Fruit fly (Drosophila melanogaster) whole organism, embryonic: ENCODE results near the gene CG12010.

Source experiments
- CG11560 ChIP-seq: fragments of 200-800 bp; sonication (Bioruptor generic); IDR thresholded peaks from 3 replicates; pipeline ENCODE4 v1.3.6; 2022; ENCODE audit warnings: missing biosample characterization, missing genetic modification characterization
- CG12155 ChIP-seq: fragments of 200-800 bp; sonication (Bioruptor generic); optimal IDR thresholded peaks from 3 replicates; lab custom pipeline; 2016; ENCODE audit warnings: missing biosample characterization, missing genetic modification characterization
- CG12219 ChIP-seq: fragments of 200-800 bp; sonication (Bioruptor generic); optimal IDR thresholded peaks from 3 replicates; lab custom pipeline; 2018; ENCODE audit warnings: missing biosample characterization, mild to moderate bottlenecking, missing genetic modification characterization
- CG12299 ChIP-seq: fragments of 200-800 bp; sonication (Bioruptor generic); optimal IDR thresholded peaks from 2 replicates; lab custom pipeline; 2018; ENCODE audit warnings: missing biosample characterization, mild to moderate bottlenecking, missing genetic modification characterization
- CG14441 ChIP-seq: fragments of 200-800 bp; sonication (Bioruptor generic); IDR thresholded peaks from 2 replicates; pipeline ENCODE4 v1.3.6; 2022; ENCODE audit warnings: missing biosample characterization, missing genetic modification characterization
- CG1603 ChIP-seq: fragments of 200-800 bp; sonication (Bioruptor generic); optimal IDR thresholded peaks from 2 replicates; lab custom pipeline; 2019; ENCODE audit warnings: missing biosample characterization, mild to moderate bottlenecking, missing genetic modification characterization, moderate library complexity
- CG2120 ChIP-seq: fragments of 200-800 bp; sonication (Bioruptor generic); optimal IDR thresholded peaks from 3 replicates; lab custom pipeline; 2016; ENCODE audit warnings: missing biosample characterization, missing genetic modification characterization
- CG2875 ChIP-seq: fragments of 200-800 bp; sonication (Bioruptor generic); optimal IDR thresholded peaks from 2 replicates; lab custom pipeline; 2017; ENCODE audit warnings: missing biosample characterization, mild to moderate bottlenecking, missing genetic modification characterization, missing genetic modification reagents
- CG31365 ChIP-seq: fragments of 200-800 bp; sonication (Bioruptor generic); optimal IDR thresholded peaks from 2 replicates; lab custom pipeline; 2018; ENCODE audit warnings: missing biosample characterization, mild to moderate bottlenecking, missing genetic modification characterization
- CG32772 ChIP-seq: fragments of 200-800 bp; sonication (Bioruptor generic); IDR thresholded peaks from 2 replicates; pipeline ENCODE4 v1.3.6; 2022; ENCODE audit warnings: missing biosample characterization, missing genetic modification characterization
- CG4404 ChIP-seq: fragments of 200-800 bp; sonication (Bioruptor generic); IDR thresholded peaks from 2 replicates; pipeline ENCODE4 v1.3.6; 2022; ENCODE audit warnings: missing biosample characterization, missing genetic modification characterization
- CG7556 ChIP-seq: fragments of 200-800 bp; sonication (Bioruptor generic); optimal IDR thresholded peaks from 2 replicates; lab custom pipeline; 2017; ENCODE audit warnings: missing biosample characterization, mild to moderate bottlenecking, missing genetic modification characterization
- CG7786 ChIP-seq: fragments of 200-800 bp; sonication (Bioruptor generic); optimal IDR thresholded peaks from 2 replicates; lab custom pipeline; 2016; ENCODE audit warnings: missing biosample characterization, missing genetic modification characterization
- CG9817 ChIP-seq: fragments of 200-800 bp; sonication (Bioruptor generic); optimal IDR thresholded peaks from 2 replicates; lab custom pipeline; 2018; ENCODE audit warnings: missing biosample characterization, mild to moderate bottlenecking, missing genetic modification characterization, moderate library complexity
- CHES-1-like ChIP-seq: fragments of 200-800 bp; sonication (Bioruptor generic); optimal IDR thresholded peaks from 2 replicates; lab custom pipeline; 2016; ENCODE audit warnings: missing biosample characterization, missing genetic modification characterization
- Camta ChIP-seq: fragments of 200-800 bp; sonication (Bioruptor generic); optimal IDR thresholded peaks from 2 replicates; lab custom pipeline; 2016; ENCODE audit warnings: missing biosample characterization, missing genetic modification characterization
- Deaf1 ChIP-seq: fragments of 200-800 bp; optimal IDR thresholded peaks from 3 replicates; lab custom pipeline; 2019; ENCODE audit warnings: missing biosample characterization, mild to moderate bottlenecking, missing genetic modification characterization, moderate library complexity
- Dref ChIP-seq: fragments of 200-800 bp; sonication (Bioruptor generic); IDR thresholded peaks from 2 replicates; pipeline ENCODE4 v1.3.6; 2022; ENCODE audit warnings: missing biosample characterization, missing genetic modification characterization
- Fer2 ChIP-seq: fragments of 200-800 bp; sonication (Bioruptor generic); optimal IDR thresholded peaks from 2 replicates; lab custom pipeline; 2018; ENCODE audit warnings: missing biosample characterization, mild to moderate bottlenecking, missing genetic modification characterization, moderate library complexity
- Fer3 ChIP-seq: fragments of 200-800 bp; sonication (Bioruptor generic); optimal IDR thresholded peaks from 2 replicates; lab custom pipeline; 2018; ENCODE audit warnings: missing biosample characterization, mild to moderate bottlenecking, missing genetic modification characterization, moderate library complexity
- Gsc ChIP-seq: fragments of 200-800 bp; sonication (Bioruptor generic); IDR thresholded peaks from 2 replicates; pipeline ENCODE4 v1.3.6; 2022; ENCODE audit warnings: missing biosample characterization, missing genetic modification characterization
- H15 ChIP-seq: fragments of 200-800 bp; sonication (Bioruptor generic); IDR thresholded peaks from 3 replicates; pipeline ENCODE4 v1.3.6; 2022; ENCODE audit warnings: missing biosample characterization, missing genetic modification characterization
- HHEX ChIP-seq: fragments of 200-800 bp; sonication (Bioruptor generic); optimal IDR thresholded peaks from 3 replicates; lab custom pipeline; 2017; ENCODE audit warnings: missing biosample characterization, mild to moderate bottlenecking, missing genetic modification characterization, missing genetic modification reagents
- MBD-R2 ChIP-seq: fragments of 200-800 bp; sonication (Bioruptor generic); IDR thresholded peaks from 2 replicates; pipeline ENCODE4 v1.3.6; 2022; ENCODE audit warnings: missing biosample characterization, missing genetic modification characterization
- Ptx1 ChIP-seq: fragments of 200-800 bp; sonication (Bioruptor generic); IDR thresholded peaks from 2 replicates; pipeline ENCODE4 v1.3.6; 2022; ENCODE audit warnings: missing biosample characterization, missing genetic modification characterization
- Scr ChIP-seq: fragments of 200-800 bp; sonication (Bioruptor generic); IDR thresholded peaks from 2 replicates; pipeline ENCODE4 v1.3.6; 2022; ENCODE audit warnings: missing biosample characterization, missing genetic modification characterization; ENCODE audit not compliant: partially characterized antibody
- Spps ChIP-seq: fragments of 200-800 bp; sonication (Bioruptor generic); optimal IDR thresholded peaks from 2 replicates; lab custom pipeline; 2018; ENCODE audit warnings: missing biosample characterization, mild to moderate bottlenecking, missing genetic modification characterization
- TFAM ChIP-seq: fragments of 200-800 bp; sonication (Bioruptor generic); optimal IDR thresholded peaks from 2 replicates; lab custom pipeline; 2017; ENCODE audit warnings: missing biosample characterization, missing genetic modification characterization, inconsistent platforms
- aop ChIP-seq: fragments of 200-800 bp; sonication (Bioruptor generic); IDR thresholded peaks from 2 replicates; pipeline ENCODE4 v1.3.6; 2022; ENCODE audit warnings: missing biosample characterization, missing genetic modification characterization
- az2 ChIP-seq: fragments of 200-800 bp; sonication (Bioruptor generic); optimal IDR thresholded peaks from 3 replicates; lab custom pipeline; 2016; ENCODE audit warnings: missing biosample characterization, missing genetic modification characterization
- cato ChIP-seq: fragments of 200-800 bp; sonication (Bioruptor generic); optimal IDR thresholded peaks from 2 replicates; lab custom pipeline; 2016; ENCODE audit warnings: missing biosample characterization, missing genetic modification characterization, borderline replicate concordance
- disco-r ChIP-seq: fragments of 200-800 bp; sonication (Bioruptor generic); optimal IDR thresholded peaks from 2 replicates; lab custom pipeline; 2016; ENCODE audit warnings: missing biosample characterization, missing genetic modification characterization
- dm ChIP-seq: fragments of 200-800 bp; sonication (Bioruptor generic); optimal IDR thresholded peaks from 3 replicates; lab custom pipeline; 2016; ENCODE audit warnings: missing biosample characterization, missing genetic modification characterization
- fd64A ChIP-seq: fragments of 200-800 bp; sonication (Bioruptor generic); optimal IDR thresholded peaks from 3 replicates; lab custom pipeline; 2018; ENCODE audit warnings: missing biosample characterization, mild to moderate bottlenecking, missing genetic modification characterization
- lilli ChIP-seq: fragments of 200-800 bp; sonication (Bioruptor generic); optimal IDR thresholded peaks from 3 replicates; lab custom pipeline; 2016; ENCODE audit warnings: missing biosample characterization, missing genetic modification characterization
- maf-S ChIP-seq: fragments of 200-800 bp; sonication (Bioruptor generic); optimal IDR thresholded peaks from 2 replicates; lab custom pipeline; 2016; ENCODE audit warnings: missing biosample characterization, missing genetic modification characterization
- p53 ChIP-seq: fragments of 200-800 bp; sonication (Bioruptor generic); optimal IDR thresholded peaks from 2 replicates; lab custom pipeline; 2016; ENCODE audit warnings: missing biosample characterization, missing genetic modification characterization
- prd ChIP-seq, 3 experiments: fragments of >200 bp in 2 of 3; fragments of 200-800 bp in 1 of 3; sonication (Bioruptor generic) in 1 of 3; optimal IDR thresholded peaks in 2 of 3; IDR thresholded peaks in 1 of 3; 2 replicates in 2 of 3; 3 replicates in 1 of 3; pipeline versions ENCODE4 v1.3.6 to Lab custom; 2017 to 2022; ENCODE audit warnings: missing biosample characterization in 1 of 3, missing genetic modification characterization in 1 of 3
- sc ChIP-seq, 3 experiments: fragments of >200 bp in 2 of 3; fragments of 200-800 bp in 1 of 3; sonication (Bioruptor generic) in 1 of 3; optimal IDR thresholded peaks; 2 replicates in 2 of 3; 3 replicates in 1 of 3; lab custom pipeline; 2017; ENCODE audit warnings: mild to moderate bottlenecking in 1 of 3, missing biosample characterization in 1 of 3, missing genetic modification characterization in 1 of 3, missing genetic modification reagents in 1 of 3
- sd ChIP-seq: fragments of 200-800 bp; sonication (Bioruptor generic); optimal IDR thresholded peaks from 3 replicates; lab custom pipeline; 2018; ENCODE audit warnings: missing biosample characterization, mild to moderate bottlenecking, missing genetic modification characterization, moderate library complexity
- sens ChIP-seq: fragments of 200-800 bp; sonication (Bioruptor generic); peaks from one replicate; lab custom pipeline; 2016; ENCODE audit warnings: missing biosample characterization, missing genetic modification characterization
- shn ChIP-seq: fragments of 200-800 bp; sonication (Bioruptor generic); optimal IDR thresholded peaks from 3 replicates; lab custom pipeline; 2016; ENCODE audit warnings: missing biosample characterization, missing genetic modification characterization
- so ChIP-seq: fragments of 200-800 bp; sonication (Bioruptor generic); IDR thresholded peaks from 3 replicates; pipeline ENCODE4 v1.3.6; 2022; ENCODE audit warnings: missing biosample characterization, missing genetic modification characterization
- sob ChIP-seq: fragments of 200-800 bp; sonication (Bioruptor generic); IDR thresholded peaks from 2 replicates; pipeline ENCODE4 v1.3.6; 2022; ENCODE audit warnings: missing biosample characterization, missing genetic modification characterization
- ttk ChIP-seq: fragments of 200-800 bp; sonication (Bioruptor generic); IDR thresholded peaks from 2 replicates; pipeline ENCODE4 v2.1.2; 2022; ENCODE audit warnings: missing biosample characterization, missing genetic modification characterization
- vfl ChIP-seq: fragments of 200-800 bp; sonication (Bioruptor generic); optimal IDR thresholded peaks from 2 replicates; lab custom pipeline; 2016; ENCODE audit warnings: missing biosample characterization, missing genetic modification characterization
- z ChIP-seq: fragments of 200-800 bp; sonication (Bioruptor generic); IDR thresholded peaks from 3 replicates; pipeline ENCODE4 v1.3.6; 2022; ENCODE audit warnings: missing biosample characterization, missing genetic modification characterization
- zen ChIP-seq: fragments of 200-800 bp; sonication (Bioruptor generic); optimal IDR thresholded peaks from 3 replicates; lab custom pipeline; 2018; ENCODE audit warnings: missing biosample characterization, mild to moderate bottlenecking, missing genetic modification characterization, moderate library complexity

The CG12010 gene

DNA sequence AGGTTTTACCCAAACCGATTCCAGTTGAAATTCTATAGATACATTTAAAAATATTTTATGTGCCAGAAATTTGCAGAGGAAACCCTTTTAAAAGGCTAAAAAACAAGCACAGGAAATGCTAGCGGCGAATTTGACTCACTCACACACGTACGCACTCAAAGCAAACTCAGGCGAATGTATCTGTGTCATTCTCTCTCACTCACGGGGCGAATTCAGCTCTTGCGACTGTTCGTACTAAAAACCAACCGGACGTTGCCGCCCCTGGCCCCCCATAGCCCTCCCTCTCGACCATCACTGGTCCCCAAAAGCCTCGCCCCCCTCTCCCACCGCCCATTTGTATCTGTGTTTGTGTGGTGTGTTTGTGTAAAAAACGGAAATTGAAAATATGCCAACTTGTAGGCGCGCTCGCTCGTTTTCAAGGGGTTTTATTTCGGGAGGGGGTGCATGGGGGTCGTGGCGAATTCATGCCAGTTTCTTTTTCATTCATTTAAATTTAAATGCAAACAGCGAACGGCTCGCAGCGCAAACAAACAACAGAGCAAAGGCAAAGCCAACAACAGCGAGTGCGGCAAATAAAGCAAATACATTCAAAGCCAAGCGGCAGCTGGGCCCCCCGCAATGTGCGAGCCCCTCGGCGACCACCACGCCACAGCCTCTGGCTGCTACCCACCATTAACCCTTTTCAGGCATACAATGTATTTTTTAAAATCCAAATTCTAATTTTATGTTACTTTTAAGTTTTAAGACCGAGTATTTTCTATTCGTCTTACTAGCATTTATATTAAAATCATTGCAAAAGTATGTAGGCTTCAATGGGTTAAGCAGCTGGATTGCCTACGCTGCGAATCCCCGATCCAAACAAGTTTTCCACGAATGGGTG lies 44.4 kb downstream of the CG12010 start (continued):
- TF ChIP-seq dm (GFP tag; lab: Kevin White, UChicago), result peak; percentile 57
- TF ChIP-seq CG2120, result peak; percentile 94
- TF ChIP-seq Dref (GFP tag; lab: Robert Waterston, UW), result no peak
- peak; percentile 89 for TF ChIP-seq CG14441 (GFP tag; lab: Robert Waterston, UW)
- peak; percentile 72 for TF ChIP-seq ttk
- peak; percentile 65 for TF ChIP-seq shn (GFP tag; lab: Kevin White, UChicago)
- TF ChIP-seq so, result peak; percentile 83
- TF ChIP-seq sd (tag; lab: Kevin White, UChicago), result peak; percentile 97
- TF ChIP-seq Scr, result no peak
- TF ChIP-seq cato (GFP tag; lab: Kevin White, UChicago), result no peak
- peak; percentile 55 for TF ChIP-seq CG1603 (tag; lab: Kevin White, UChicago)
- TF ChIP-seq Spps, result no peak
- peak; percentile 82 for TF ChIP-seq sob
- peak; percentile 54 for TF ChIP-seq CG9817 (tag; lab: Kevin White, UChicago)
- TF ChIP-seq CG31365 (tag; lab: Kevin White, UChicago), result peak; percentile 60
- TF ChIP-seq Fer2, result peak; percentile 68
- peak; percentile 77 for TF ChIP-seq CG32772 (GFP tag; lab: Robert Waterston, UW)
- no peak for TF ChIP-seq prd (optimal IDR thresholded peaks at IDR 0.05; lab: Kevin White, UChicago)
- TF ChIP-seq prd (GFP tag; IDR thresholded peaks at IDR 0.05; lab: Robert Waterston, UW), result peak; percentile 80
- peak; percentile 40 for TF ChIP-seq CG12219 (GFP tag; lab: Kevin White, UChicago)
- TF ChIP-seq Fer3 (tag; lab: Kevin White, UChicago), result peak; percentile 67
- TF ChIP-seq CG2875 (GFP tag; lab: Kevin White, UChicago), result peak; percentile 41
- TF ChIP-seq maf-S (GFP tag; lab: Kevin White, UChicago), result peak; percentile 23
- TF ChIP-seq CHES-1-like, result peak; percentile 69
- TF ChIP-seq MBD-R2 (GFP tag; lab: Robert Waterston, UW), result peak; percentile 30; the same call in 1 of the 2 replicates
- TF ChIP-seq fd64A (GFP tag; lab: Kevin White, UChicago), result peak; percentile 39
- TF ChIP-seq disco-r (GFP tag; lab: Kevin White, UChicago), result no peak
- TF ChIP-seq sc (optimal IDR thresholded peaks at IDR 0.05; lab: Kevin White, UChicago), result no peak
- peak; percentile 8 for TF ChIP-seq sc (GFP tag; optimal IDR thresholded peaks at IDR 0.05; lab: Kevin White, UChicago)
- peak; percentile 26 for TF ChIP-seq vfl (GFP tag; lab: Kevin White, UChicago)
- peak; percentile 91 for TF ChIP-seq z
- TF ChIP-seq CG12299, result no peak
- peak; percentile 76 for TF ChIP-seq CG7556
- TF ChIP-seq HHEX (GFP tag; lab: Kevin White, UChicago), result peak; percentile 76
- peak; percentile 96 for TF ChIP-seq sens (GFP tag; lab: Kevin White, UChicago)
- peak; percentile 94 for TF ChIP-seq Deaf1 (tag; lab: Kevin White, UChicago)
- TF ChIP-seq Camta (GFP tag; lab: Kevin White, UChicago), result peak; percentile 13
- TF ChIP-seq p53 (GFP tag; lab: Kevin White, UChicago), result no peak
- peak; percentile 66 for TF ChIP-seq CG7786
- peak; percentile 56 for TF ChIP-seq CG4404 (GFP tag; lab: Robert Waterston, UW)
- TF ChIP-seq CG12155, result peak; percentile 62
- peak; percentile 78 for TF ChIP-seq lilli (GFP tag; lab: Kevin White, UChicago)
- TF ChIP-seq Gsc, result no peak
- peak; percentile 43 for TF ChIP-seq az2 (GFP tag; lab: Kevin White, UChicago)
- TF ChIP-seq zen, result no peak
- TF ChIP-seq H15 (GFP tag; lab: Robert Waterston, UW), result peak; percentile 70
- peak; percentile 87 for TF ChIP-seq Ptx1 (GFP tag; lab: Robert Waterston, UW)
- peak; percentile 52; the same call in 1 of the 3 replicates for TF ChIP-seq CG11560 (tag; lab: Robert Waterston, UW)
- no peak for TF ChIP-seq TFAM (GFP tag; lab: Kevin White, UChicago)
- peak; percentile 100 for TF ChIP-seq aop
